Fruit fly (Drosophila melanogaster) S2 (cell line): ENCODE data around the gene Cyp4d8.

Experiments used
- CG8478 ChIP-seq: fragments of >200 bp; optimal IDR thresholded peaks from 2 replicates; lab custom pipeline; 2018
- CTCF ChIP-seq, 2 experiments: fragments of >200 bp; optimal IDR thresholded peaks; 2 replicates each; lab custom pipeline; 2018

dm6 chr3L:7510414-7511384 is 14.7 kb upstream of the Cyp4d8 start, which contains the start of gene CG7546:
- TF ChIP-seq CG8478 (no peak), CTCF (optimal IDR thresholded peaks at IDR 0.05; lab: Kevin White, UChicago) (peak in 1 of 2 experiments; percentile 49)
